Worm (Caenorhabditis elegans) whole organism, L4 larva: ENCODE results near the gene dnj-5.

Experiments used
- F10B5.3 ChIP-seq: sonication (generic microtip); optimal IDR thresholded peaks from 2 replicates; lab custom pipeline; 2016; ENCODE audit warnings: mild to moderate bottlenecking, missing genetic modification characterization, missing compliant biosample characterization
- F44E2.7 ChIP-seq: fragments of 200-800 bp; sonication (Bioruptor generic); IDR thresholded peaks from 2 replicates; pipeline ENCODE4 v2.1.2; 2022; ENCODE audit warnings: missing genetic modification characterization, missing compliant biosample characterization
- F49E8.2 ChIP-seq: sonication (generic microtip); optimal IDR thresholded peaks from 2 replicates; lab custom pipeline; 2016; ENCODE audit warnings: missing compliant biosample characterization, mild to moderate bottlenecking, missing genetic modification characterization, borderline replicate concordance
- T20F7.1 ChIP-seq: fragments of 200-800 bp; sonication (Bioruptor generic); optimal IDR thresholded peaks from 2 replicates; lab custom pipeline; 2018; ENCODE audit warnings: mild to moderate bottlenecking, missing genetic modification characterization, missing compliant biosample characterization
- ZK337.2 ChIP-seq: fragments of 200-800 bp; sonication (Bioruptor generic); IDR thresholded peaks from 2 replicates; pipeline ENCODE4 v1.3.6; 2022; ENCODE audit warnings: missing genetic modification reagents, missing genetic modification characterization, missing compliant biosample characterization
- aha-1 ChIP-seq: fragments of 150-350 bp; peaks from one replicate; lab custom pipeline; 2014; ENCODE audit warnings: missing biosample characterization, missing genetic modification characterization
- aly-2 ChIP-seq: sonication (generic microtip); optimal IDR thresholded peaks from 2 replicates; lab custom pipeline; 2018; ENCODE audit warnings: missing biosample characterization, missing genetic modification characterization
- ama-1 ChIP-seq: fragments of 150-350 bp; optimal IDR thresholded peaks from 2 replicates; lab custom pipeline; 2014; ENCODE audit warnings: inconsistent platforms, mixed read lengths
- attf-4 ChIP-seq: sonication (generic microtip); optimal IDR thresholded peaks from 3 replicates; lab custom pipeline; 2017; ENCODE audit warnings: missing biosample characterization, missing genetic modification characterization
- ceh-28 ChIP-seq: fragments of 150-350 bp; optimal IDR thresholded peaks from 2 replicates; lab custom pipeline; 2014; ENCODE audit warnings: missing biosample characterization, missing genetic modification reagents, missing genetic modification characterization
- ceh-44 ChIP-seq: fragments of 200-800 bp; sonication (Bioruptor generic); IDR thresholded peaks from 2 replicates; pipeline ENCODE4 v1.3.6; 2022; ENCODE audit warnings: missing genetic modification reagents, missing genetic modification characterization, missing compliant biosample characterization
- ceh-82 ChIP-seq: sonication (generic microtip); optimal IDR thresholded peaks from 2 replicates; lab custom pipeline; 2017; ENCODE audit warnings: missing biosample characterization, missing genetic modification characterization
- ces-1 ChIP-seq: fragments of 150-350 bp; sonication (generic microtip); optimal IDR thresholded peaks from 4 replicates; lab custom pipeline; 2014; ENCODE audit warnings: missing biosample characterization, missing genetic modification reagents, missing genetic modification characterization
- ctbp-1 ChIP-seq: fragments of 200-800 bp; sonication (Bioruptor generic); IDR thresholded peaks from 2 replicates; pipeline ENCODE4 v1.3.6; 2022; ENCODE audit warnings: missing genetic modification reagents, missing genetic modification characterization, missing compliant biosample characterization
- daf-8 ChIP-seq: fragments of 200-800 bp; sonication (Bioruptor generic); IDR thresholded peaks from 2 replicates; pipeline ENCODE4 v1.3.6; 2022; ENCODE audit warnings: missing genetic modification characterization, missing compliant biosample characterization
- dmd-6 ChIP-seq: fragments of 200-800 bp; sonication (Bioruptor generic); IDR thresholded peaks from 2 replicates; pipeline ENCODE4 v1.3.6; 2022; ENCODE audit warnings: missing genetic modification reagents, missing genetic modification characterization, missing compliant biosample characterization
- dmd-8 ChIP-seq: fragments of 200-800 bp; sonication (Bioruptor generic); IDR thresholded peaks from 2 replicates; pipeline ENCODE4 v1.3.6; 2022; ENCODE audit warnings: missing genetic modification characterization, missing compliant biosample characterization
- dmd-9 ChIP-seq: fragments of 200-800 bp; sonication (Bioruptor generic); IDR thresholded peaks from 2 replicates; pipeline ENCODE4 v1.3.6; 2022; ENCODE audit warnings: missing genetic modification reagents, missing genetic modification characterization, missing compliant biosample characterization
- dpl-1 ChIP-seq: fragments of 150-350 bp; optimal IDR thresholded peaks from 2 replicates; lab custom pipeline; 2014; ENCODE audit warnings: missing biosample characterization, missing genetic modification reagents, missing genetic modification characterization
- duxl-1 ChIP-seq: sonication (generic microtip); optimal IDR thresholded peaks from 2 replicates; lab custom pipeline; 2016; ENCODE audit warnings: mild to moderate bottlenecking, missing genetic modification characterization, moderate library complexity, missing compliant biosample characterization; ENCODE audit not compliant: poor library complexity
- egl-43 ChIP-seq: fragments of 200-800 bp; sonication (Bioruptor generic); IDR thresholded peaks from 2 replicates; pipeline ENCODE4 v1.3.6; 2022; ENCODE audit warnings: missing genetic modification reagents, missing genetic modification characterization, missing compliant biosample characterization
- fkh-10 ChIP-seq: fragments of 150-350 bp; optimal IDR thresholded peaks from 2 replicates; lab custom pipeline; 2014; ENCODE audit warnings: missing biosample characterization, missing genetic modification reagents, missing genetic modification characterization
- fos-1 ChIP-seq: fragments of 150-350 bp; optimal IDR thresholded peaks from 2 replicates; lab custom pipeline; 2014; ENCODE audit warnings: missing biosample characterization, missing genetic modification characterization
- hlh-11 ChIP-seq: fragments of 200-800 bp; sonication (Bioruptor generic); optimal IDR thresholded peaks from 2 replicates; lab custom pipeline; 2018; ENCODE audit warnings: mild to moderate bottlenecking, missing genetic modification characterization, missing compliant biosample characterization
- hlh-30 ChIP-seq: sonication (generic microtip); optimal IDR thresholded peaks from 2 replicates; lab custom pipeline; 2017; ENCODE audit warnings: antibody characterized with exemption, mild to moderate bottlenecking, missing genetic modification characterization, missing compliant biosample characterization; ENCODE audit not compliant: insufficient read depth
- hmg-1.1 ChIP-seq: fragments of 200-800 bp; sonication (Bioruptor generic); IDR thresholded peaks from 2 replicates; pipeline ENCODE4 v1.3.6; 2022; ENCODE audit warnings: missing genetic modification reagents, missing genetic modification characterization, missing compliant biosample characterization
- lin-1 ChIP-seq: fragments of 200-800 bp; sonication (Bioruptor generic); IDR thresholded peaks from 2 replicates; pipeline ENCODE4 v1.3.6; 2022; ENCODE audit warnings: missing genetic modification reagents, missing genetic modification characterization, missing compliant biosample characterization
- madf-5 ChIP-seq, 2 experiments: fragments of 200-800 bp; sonication (Bioruptor generic); IDR thresholded peaks; 2 replicates each; pipeline ENCODE4 v1.3.6; 2022; ENCODE audit warnings: missing compliant biosample characterization in 2 of 2, missing genetic modification characterization in 2 of 2
- madf-9 ChIP-seq: fragments of 200-800 bp; sonication (Bioruptor generic); conservative IDR thresholded peaks from 2 replicates; pipeline ENCODE4 v1.3.6; 2022; ENCODE audit warnings: missing genetic modification reagents, missing genetic modification characterization, missing compliant biosample characterization
- mdl-1 ChIP-seq, 2 experiments: fragments of 150-350 bp in 1 of 2; sonication (generic microtip) in 1 of 2; optimal IDR thresholded peaks; 2 replicates each; lab custom pipeline; 2014 to 2017; ENCODE audit warnings: missing biosample characterization in 2 of 2, missing genetic modification characterization in 2 of 2
- mdt-29 ChIP-seq: fragments of 200-800 bp; sonication (Bioruptor generic); IDR thresholded peaks from 2 replicates; pipeline ENCODE4 v1.3.6; 2022; ENCODE audit warnings: missing genetic modification reagents, missing genetic modification characterization, missing compliant biosample characterization
- mxl-2 ChIP-seq: fragments of 200-800 bp; sonication (Bioruptor generic); conservative IDR thresholded peaks from 2 replicates; pipeline ENCODE4 v1.3.6; 2022; ENCODE audit warnings: missing genetic modification reagents, missing genetic modification characterization, missing compliant biosample characterization
- nhr-10 ChIP-seq: fragments of 150-350 bp; optimal IDR thresholded peaks from 2 replicates; lab custom pipeline; 2014; ENCODE audit warnings: missing biosample characterization, missing genetic modification characterization
- nhr-102 ChIP-seq: sonication (generic microtip); optimal IDR thresholded peaks from 2 replicates; lab custom pipeline; 2016; ENCODE audit warnings: mild to moderate bottlenecking, missing genetic modification characterization, moderate library complexity, missing compliant biosample characterization
- nhr-11 ChIP-seq: fragments of 150-350 bp; optimal IDR thresholded peaks from 2 replicates; lab custom pipeline; 2014; ENCODE audit warnings: missing biosample characterization, missing genetic modification characterization
- nhr-41 ChIP-seq: fragments of 200-800 bp; sonication (Bioruptor generic); IDR thresholded peaks from 2 replicates; pipeline ENCODE4 v1.3.6; 2022; ENCODE audit warnings: missing genetic modification reagents, missing genetic modification characterization, missing compliant biosample characterization
- nhr-6 ChIP-seq: fragments of 150-350 bp; optimal IDR thresholded peaks from 2 replicates; lab custom pipeline; 2014; ENCODE audit warnings: missing biosample characterization, missing genetic modification characterization
- pha-4 ChIP-seq, 2 experiments: fragments of 150-350 bp in 1 of 2; fragments of 200-800 bp in 1 of 2; sonication (Bioruptor generic) in 1 of 2; IDR thresholded peaks in 1 of 2; optimal IDR thresholded peaks in 1 of 2; 2 replicates each; pipeline versions ENCODE4 v1.3.6 to Lab custom; 2014 to 2022; ENCODE audit warnings: missing genetic modification characterization in 2 of 2, missing genetic modification reagents in 2 of 2, missing biosample characterization in 1 of 2, missing compliant biosample characterization in 1 of 2
- php-3 ChIP-seq: fragments of 200-800 bp; sonication (Bioruptor generic); IDR thresholded peaks from 2 replicates; pipeline ENCODE4 v1.3.6; 2022; ENCODE audit warnings: missing genetic modification reagents, missing genetic modification characterization, missing compliant biosample characterization
- pqm-1 ChIP-seq: sonication (generic microtip); optimal IDR thresholded peaks from 2 replicates; lab custom pipeline; 2017; ENCODE audit warnings: missing biosample characterization, missing genetic modification characterization
- rbr-2 ChIP-seq: sonication (generic microtip); optimal IDR thresholded peaks from 2 replicates; lab custom pipeline; 2016; ENCODE audit warnings: missing genotype, missing genetic modification characterization, missing compliant biosample characterization
- sdz-12 ChIP-seq: fragments of 200-800 bp; sonication (Bioruptor generic); optimal IDR thresholded peaks from 2 replicates; lab custom pipeline; 2018; ENCODE audit warnings: mild to moderate bottlenecking, missing genetic modification characterization, missing compliant biosample characterization
- set-16 ChIP-seq: fragments of 200-800 bp; sonication (Bioruptor generic); IDR thresholded peaks from 2 replicates; pipeline ENCODE4 v1.3.6; 2022; ENCODE audit warnings: missing genetic modification reagents, missing genetic modification characterization, missing compliant biosample characterization
- snpc-4 ChIP-seq: fragments of 150-350 bp; optimal IDR thresholded peaks from 2 replicates; lab custom pipeline; 2014; ENCODE audit warnings: missing biosample characterization, missing genetic modification characterization
- spr-1 ChIP-seq: sonication (generic microtip); optimal IDR thresholded peaks from 2 replicates; lab custom pipeline; 2016; ENCODE audit warnings: mild to moderate bottlenecking, missing genetic modification characterization, missing compliant biosample characterization
- spr-3 ChIP-seq: fragments of 200-800 bp; sonication (Bioruptor generic); optimal IDR thresholded peaks from 2 replicates; lab custom pipeline; 2018; ENCODE audit warnings: mild to moderate bottlenecking, missing genetic modification characterization, missing compliant biosample characterization
- tag-97 ChIP-seq: fragments of 200-800 bp; sonication (Bioruptor generic); IDR thresholded peaks from 2 replicates; pipeline ENCODE4 v1.3.6; 2022; ENCODE audit warnings: missing genetic modification characterization, missing compliant biosample characterization
- unc-130 ChIP-seq: sonication (generic microtip); optimal IDR thresholded peaks from 2 replicates; lab custom pipeline; 2016; ENCODE audit warnings: missing genetic modification reagents, missing genetic modification characterization, missing compliant biosample characterization
- unc-62 ChIP-seq, 3 experiments: fragments of 150-350 bp in 1 of 3; sonication (generic microtip); optimal IDR thresholded peaks in 2 of 3; peaks in 1 of 3; 1 replicate in 1 of 3; 2 replicates in 2 of 3; lab custom pipeline; 2014 to 2017; ENCODE audit warnings: missing biosample characterization in 3 of 3, missing genetic modification characterization in 3 of 3, missing genetic modification reagents in 3 of 3, missing genotype in 1 of 3
- vab-7 ChIP-seq: fragments of 200-800 bp; sonication (Bioruptor generic); IDR thresholded peaks from 2 replicates; pipeline ENCODE4 v1.3.6; 2022; ENCODE audit warnings: missing genetic modification reagents, missing genetic modification characterization, missing compliant biosample characterization
- zag-1 ChIP-seq: fragments of 150-350 bp; optimal IDR thresholded peaks from 2 replicates; lab custom pipeline; 2014; ENCODE audit warnings: missing biosample characterization, missing genetic modification characterization
- zip-11 ChIP-seq: fragments of 200-800 bp; sonication (Bioruptor generic); IDR thresholded peaks from 2 replicates; pipeline ENCODE4 v1.3.6; 2022; ENCODE audit warnings: missing genetic modification characterization, missing compliant biosample characterization

dnj-5 gene

DNA sequence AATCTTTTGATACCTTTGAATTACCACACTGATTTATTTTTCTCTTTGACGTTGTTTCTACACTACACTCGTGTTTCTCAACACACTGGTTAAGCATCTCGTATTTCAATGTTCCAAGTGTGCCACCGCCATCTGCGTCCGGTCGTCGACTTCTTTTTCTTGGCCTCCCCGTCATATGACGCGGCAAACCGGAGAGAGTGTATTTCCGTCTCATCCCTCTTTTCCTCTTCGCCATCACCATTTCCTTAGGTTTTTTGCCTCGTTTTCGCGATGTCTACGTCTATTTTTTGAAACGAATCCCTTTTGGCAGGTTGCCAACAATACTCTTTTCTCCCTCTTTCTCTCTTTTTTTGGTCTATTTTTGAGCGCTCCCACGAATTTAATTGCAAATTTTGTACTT is 19.1 kb downstream of the dnj-5 start (continued):
- TF ChIP-seq zip-11 (no peak), attf-4 (no peak), rbr-2 (no peak), nhr-11 (tag; lab: Kevin White, UChicago) (peak; percentile 40), ceh-82 (tag; lab: Kevin White, UChicago) (no peak), F49E8.2 (tag; lab: Kevin White, UChicago) (no peak), madf-5 (GFP tag; IDR thresholded peaks at IDR 0.05; lab: Robert Waterston, UW) (no peak), spr-1 (tag; lab: Kevin White, UChicago) (no peak), ces-1 (GFP tag; lab: Kevin White, UChicago) (no peak), pha-4 (GFP tag; IDR thresholded peaks at IDR 0.05; lab: Robert Waterston, UW) (no peak), pha-4 (tag; optimal IDR thresholded peaks at IDR 0.05; lab: Kevin White, UChicago) (no peak), daf-8 (GFP tag; lab: Robert Waterston, UW) (no peak), spr-3 (GFP tag; lab: Kevin White, UChicago) (no peak), hmg-1.1 (GFP tag; lab: Robert Waterston, UW) (peak; percentile 27), set-16 (GFP tag; lab: Robert Waterston, UW) (0 out of 2 replicates have a peak, but pooled peaks have one; percentile 3), ceh-44 (no peak), tag-97 (no peak), lin-1 (no peak), mdt-29 (no peak), dpl-1 (no peak), T20F7.1 (no peak), nhr-41 (GFP tag; lab: Robert Waterston, UW) (no peak), nhr-10 (tag; lab: Kevin White, UChicago) (no peak), nhr-102 (tag; lab: Kevin White, UChicago) (no peak), hlh-11 (tag; lab: Kevin White, UChicago) (peak; percentile 57), egl-43 (GFP tag; lab: Robert Waterston, UW) (no peak), duxl-1 (tag; lab: Kevin White, UChicago) (no peak), php-3 (GFP tag; lab: Robert Waterston, UW) (no peak), ceh-28 (tag; lab: Kevin White, UChicago) (no peak), nhr-6 (tag; lab: Kevin White, UChicago) (no peak), unc-130 (GFP tag; lab: Kevin White, UChicago) (no peak), fkh-10 (GFP tag; lab: Kevin White, UChicago) (no peak), zag-1 (tag; lab: Kevin White, UChicago) (no peak), sdz-12 (GFP tag; lab: Kevin White, UChicago) (no peak), fos-1 (tag; lab: Kevin White, UChicago) (no peak), mxl-2 (GFP tag; lab: Robert Waterston, UW) (no peak), aly-2 (tag; lab: Kevin White, UChicago) (no peak), pqm-1 (no peak), F10B5.3 (tag; lab: Kevin White, UChicago) (no peak), F44E2.7 (GFP tag; lab: Robert Waterston, UW) (no peak), dmd-8 (GFP tag; lab: Robert Waterston, UW) (no peak), snpc-4 (tag; lab: Kevin White, UChicago) (no peak), dmd-6 (GFP tag; lab: Robert Waterston, UW) (peak; percentile 55), mdl-1 (tag; optimal IDR thresholded peaks at IDR 0.05; lab: Kevin White, UChicago) (no peak), hlh-30 (tag; lab: Kevin White, UChicago) (peak; percentile 81), dmd-9 (no peak), vab-7 (GFP tag; lab: Robert Waterston, UW) (no peak), ZK337.2 (GFP tag; lab: Robert Waterston, UW) (no peak), ama-1 (lab: Kevin White, UChicago) (no peak), ctbp-1 (GFP tag; lab: Robert Waterston, UW) (peak; percentile 63; the same call in 1 of the 2 replicates), unc-62 (GFP tag; optimal IDR thresholded peaks at IDR 0.05 in 1 of 2; lab: Kevin White, UChicago) (peak in 1 of 2 experiments; percentile 48), unc-62 (tag; optimal IDR thresholded peaks at IDR 0.05; lab: Kevin White, UChicago) (no peak), aha-1 (tag; lab: Kevin White, UChicago) (peak; percentile 99), madf-9 (0 out of 2 replicates have a peak, but pooled peaks have one; percentile 46)
